Worm (Caenorhabditis elegans): Measurements from ENCODE around the gene T27F7.12.

The T27F7.12 gene

DNA sequence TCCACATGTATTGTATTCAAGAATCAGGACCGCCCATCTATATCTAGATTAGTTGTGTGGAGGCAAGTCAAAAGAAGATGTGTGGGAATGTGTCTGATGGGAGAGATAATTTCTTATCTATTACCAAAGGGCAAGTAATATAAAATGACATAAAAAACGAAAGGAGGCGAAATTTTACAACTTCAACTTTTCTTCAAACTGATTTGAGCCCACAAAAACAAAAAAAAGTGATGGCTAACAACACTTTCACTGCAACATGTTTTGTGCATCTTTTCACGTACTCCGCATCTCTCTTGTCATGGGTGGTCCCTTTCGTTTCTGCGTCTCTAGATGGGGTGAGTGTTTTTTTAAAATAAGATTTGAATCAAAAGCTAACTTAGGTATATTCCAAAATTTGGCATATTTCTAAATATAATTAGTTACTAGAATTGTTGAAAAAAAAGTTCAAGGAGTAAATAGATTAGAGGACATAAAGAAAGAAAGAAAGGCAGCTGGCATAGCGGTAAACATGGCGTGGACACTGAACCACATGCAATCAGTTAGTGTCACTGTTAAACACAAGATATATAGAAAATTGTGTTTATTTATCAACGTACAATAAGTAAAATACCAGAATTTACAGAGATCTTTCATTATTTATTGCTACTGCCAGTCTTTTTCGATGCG, 48.2 kb upstream of the T27F7.12 start, which contains the start of gene ZK546.19 (continued):
- TF ChIP-seq ZK546.5 (tag; optimal IDR thresholded peaks at IDR 0.05) (no peak), dmd-4 (tag; optimal IDR thresholded peaks at IDR 0.05) (no peak), nhr-6 (tag; optimal IDR thresholded peaks at IDR 0.05) (no peak)

DNA sequence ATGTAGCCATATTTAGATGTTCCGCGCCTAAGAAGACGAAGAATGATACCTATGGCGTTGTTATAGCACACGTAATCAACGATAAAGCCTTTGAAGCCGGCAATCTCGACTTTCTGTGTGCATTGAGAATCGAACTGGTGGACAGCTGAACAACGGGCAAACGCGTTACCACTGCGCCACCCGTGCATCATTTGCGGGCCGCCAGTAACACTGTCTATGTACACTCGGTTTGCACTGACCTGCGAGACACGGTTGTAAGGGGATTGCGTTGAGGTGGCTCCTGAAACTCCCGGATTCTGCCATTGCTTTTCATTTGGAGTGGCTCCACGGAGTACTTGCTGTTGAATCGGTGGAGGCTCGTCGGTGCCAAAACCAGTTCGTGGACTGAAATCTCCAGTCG, 47.5 kb upstream of the T27F7.12 start:
- TF ChIP-seq unc-62 (GFP tag; optimal IDR thresholded peaks at IDR 0.05): no peak
- no peak for TF ChIP-seq ztf-4 (tag; optimal IDR thresholded peaks at IDR 0.05)
- no peak for TF ChIP-seq lin-13 (GFP tag; optimal IDR thresholded peaks at IDR 0.05)
- TF ChIP-seq crh-2 (tag; optimal IDR thresholded peaks at IDR 0.05): no peak
- TF ChIP-seq nhr-25 (tag; optimal IDR thresholded peaks at IDR 0.05): no peak
- TF ChIP-seq sma-3 (GFP tag; optimal IDR thresholded peaks at IDR 0.05): peak; percentile 52
- TF ChIP-seq elt-3 (tag; optimal IDR thresholded peaks at IDR 0.05): no peak
- TF ChIP-seq unc-39 (tag; optimal IDR thresholded peaks at IDR 0.05): no peak
- no peak for TF ChIP-seq lin-39 (tag; optimal IDR thresholded peaks at IDR 0.05)
- TF ChIP-seq gmeb-1 (tag; optimal IDR thresholded peaks at IDR 0.05): peak; percentile 22
- no peak for TF ChIP-seq R02D3.7 (tag; optimal IDR thresholded peaks at IDR 0.05)
- no peak for TF ChIP-seq egl-27 (tag; optimal IDR thresholded peaks at IDR 0.05)
- TF ChIP-seq lin-11 (tag; optimal IDR thresholded peaks at IDR 0.05): peak; percentile 27
- peak; percentile 27 for TF ChIP-seq C34F6.9 (tag; optimal IDR thresholded peaks at IDR 0.05)
- TF ChIP-seq alr-1 (tag; optimal IDR thresholded peaks at IDR 0.05): no peak
- no peak for TF ChIP-seq nhr-237 (tag; optimal IDR thresholded peaks at IDR 0.05)
- no peak for TF ChIP-seq ztf-1 (GFP tag; conservative IDR thresholded peaks at IDR 0.05)
- peak; percentile 72 for TF ChIP-seq nhr-129 (tag; optimal IDR thresholded peaks at IDR 0.05)
- TF ChIP-seq mbf-1 (tag; optimal IDR thresholded peaks at IDR 0.05): no peak
- TF ChIP-seq lsy-2 (tag; optimal IDR thresholded peaks at IDR 0.05): peak in 1 of 2 experiments; percentile 13
- no peak for TF ChIP-seq mab-5 (tag; optimal IDR thresholded peaks at IDR 0.05)
- TF ChIP-seq peb-1 (tag; optimal IDR thresholded peaks at IDR 0.05): no peak
- TF ChIP-seq nhr-21 (tag; optimal IDR thresholded peaks at IDR 0.05): no peak
- peak; percentile 27 for TF ChIP-seq F13H6.1 (tag; optimal IDR thresholded peaks at IDR 0.05)
- no peak for TF ChIP-seq nhr-10 (tag; optimal IDR thresholded peaks at IDR 0.05)
- TF ChIP-seq snpc-4 (tag; optimal IDR thresholded peaks at IDR 0.05): no peak
- no peak for TF ChIP-seq sem-4 (tag; optimal IDR thresholded peaks at IDR 0.05)
- no peak for TF ChIP-seq ceh-82 (tag; optimal IDR thresholded peaks at IDR 0.05)
- peak; percentile 19 for TF ChIP-seq Y55F3AM.14 (GFP tag; optimal IDR thresholded peaks at IDR 0.05)
- TF ChIP-seq elt-1 (tag; optimal IDR thresholded peaks at IDR 0.05): no peak
- no peak for TF ChIP-seq nhr-11 (tag; optimal IDR thresholded peaks at IDR 0.05)
- no peak for TF ChIP-seq nhr-23 (tag; optimal IDR thresholded peaks at IDR 0.05)
- TF ChIP-seq skn-1 (tag; optimal IDR thresholded peaks at IDR 0.05): no peak
- TF ChIP-seq nhr-12 (tag; optimal IDR thresholded peaks at IDR 0.05): no peak
- TF ChIP-seq ztf-11 (tag; optimal IDR thresholded peaks at IDR 0.05): no peak
- TF ChIP-seq fos-1 (tag; optimal IDR thresholded peaks at IDR 0.05): peak; percentile 6
- peak; percentile 34 for TF ChIP-seq sma-9 (GFP tag; optimal IDR thresholded peaks at IDR 0.05)
- TF ChIP-seq sma-9 (tag; optimal IDR thresholded peaks at IDR 0.05): no peak
- TF ChIP-seq unc-55 (GFP tag; optimal IDR thresholded peaks at IDR 0.05): peak; percentile 7
- no peak for TF ChIP-seq nhr-6 (tag; optimal IDR thresholded peaks at IDR 0.05)
- no peak for TF ChIP-seq ZK546.5 (tag; optimal IDR thresholded peaks at IDR 0.05)
- no peak for TF ChIP-seq blmp-1 (tag; optimal IDR thresholded peaks at IDR 0.05; ENCODE audit: insufficient read depth)
- no peak for TF ChIP-seq ceh-16 (tag; optimal IDR thresholded peaks at IDR 0.05)
- TF ChIP-seq ama-1 (optimal IDR thresholded peaks at IDR 0.05): peak; percentile 31
- no peak for TF ChIP-seq aly-2 (tag; optimal IDR thresholded peaks at IDR 0.05)
- no peak for TF ChIP-seq dmd-4 (tag; optimal IDR thresholded peaks at IDR 0.05)
- TF ChIP-seq zag-1 (tag; optimal IDR thresholded peaks at IDR 0.05): no peak
- TF ChIP-seq mdl-1 (tag; optimal IDR thresholded peaks at IDR 0.05): no peak
- no peak for TF ChIP-seq nhr-77 (tag; optimal IDR thresholded peaks at IDR 0.05)

All from whole organism, L2 larva.